Worm (Caenorhabditis elegans): ENCODE data around the gene C50E3.9.

The C50E3.9 gene

ce11 chrV:7553873-7554362 is 46.1 kb downstream of the C50E3.9 start, which contains the start of gene ttr-10:
ttr-10 (minus strand) TSS chrV:7553923.
- TF ChIP-seq tlf-1 (GFP tag; optimal IDR thresholded peaks at IDR 0.05) (no peak), ekl-4 (GFP tag; IDR thresholded peaks at IDR 0.05) (no peak), F33H1.4 (GFP tag; IDR thresholded peaks at IDR 0.05) (no peak), ets-4 (GFP tag; optimal IDR thresholded peaks at IDR 0.05) (no peak), ceh-40 (GFP tag; IDR thresholded peaks at IDR 0.05) (no peak), efl-1 (GFP tag; optimal IDR thresholded peaks at IDR 0.05) (no peak), rpc-1 (optimal IDR thresholded peaks at IDR 0.05) (no peak), rpc-1 (tag; optimal IDR thresholded peaks at IDR 0.05) (no peak), snpc-1.3 (tag; optimal IDR thresholded peaks at IDR 0.05; ENCODE audit: insufficient read depth) (no peak), hlh-26 (GFP tag; conservative IDR thresholded peaks at IDR 0.05) (no peak), dpff-1 (tag; optimal IDR thresholded peaks at IDR 0.05) (no peak), B0019.2 (GFP tag; conservative IDR thresholded peaks at IDR 0.05) (no peak)

- TF ChIP-seq let-526 (GFP tag; IDR thresholded peaks at IDR 0.05): no peak
- TF ChIP-seq lsl-1 (GFP tag; optimal IDR thresholded peaks at IDR 0.05): no peak
- TF ChIP-seq sdz-38 (tag; optimal IDR thresholded peaks at IDR 0.05): no peak
- TF ChIP-seq somi-1 (GFP tag; optimal IDR thresholded peaks at IDR 0.05): no peak
- no peak for TF ChIP-seq zfh-2 (GFP tag; conservative IDR thresholded peaks at IDR 0.05)
- no peak for TF ChIP-seq atf-7 (tag; optimal IDR thresholded peaks at IDR 0.05)
- no peak for TF ChIP-seq C06A6.2 (GFP tag; conservative IDR thresholded peaks at IDR 0.05)
- no peak for TF ChIP-seq attf-5 (GFP tag; optimal IDR thresholded peaks at IDR 0.05)
- TF ChIP-seq gei-17 (GFP tag; optimal IDR thresholded peaks at IDR 0.05): no peak
- no peak for TF ChIP-seq ztf-3 (GFP tag; optimal IDR thresholded peaks at IDR 0.05)
- no peak for TF ChIP-seq ets-4 (GFP tag; optimal IDR thresholded peaks at IDR 0.05)
- no peak for TF ChIP-seq nhr-80 (tag; optimal IDR thresholded peaks at IDR 0.05)
- TF ChIP-seq nfya-1 (tag; optimal IDR thresholded peaks at IDR 0.05; ENCODE audit: borderline replicate concordance, insufficient read depth): no peak
- no peak for TF ChIP-seq F23B12.7 (tag; optimal IDR thresholded peaks at IDR 0.05; ENCODE audit: insufficient read depth)
These were observed 48.2 kb downstream of the C50E3.9 start, which contains the start of gene F19F10.3 for ce11 chrV:7551821-7552220. F19F10.3 (plus strand) TSS chrV:7552121.

Data from whole organism, young adult.